Fruit fly (Drosophila melanogaster): Measurements from ENCODE around the gene Dcr-1.

The Dcr-1 gene

dm6 chr3R:22753895-22754774, 13.2 kb upstream of the Dcr-1 start (continued):
- TF ChIP-seq dac (GFP tag; optimal IDR thresholded peaks at IDR 0.05) (peak; percentile 10), Eip78C (GFP tag) (peak; percentile 78), esn (GFP tag; optimal IDR thresholded peaks at IDR 0.05) (peak; percentile 14), svp (GFP tag) (peak; percentile 68), eg (GFP tag; IDR thresholded peaks at IDR 0.05) (peak; percentile 56; the same call in 2 of the 3 replicates), CG32006 (GFP tag; optimal IDR thresholded peaks at IDR 0.05) (peak; percentile 77), Sox14 (GFP tag; optimal IDR thresholded peaks at IDR 0.05) (no peak), CG10631 (GFP tag; optimal IDR thresholded peaks at IDR 0.05) (peak; percentile 23), Gug (GFP tag; IDR thresholded peaks at IDR 0.05) (0 out of 2 replicates have a peak, but pooled peaks have one; percentile 22), Blimp-1 (GFP tag; optimal IDR thresholded peaks at IDR 0.05) (no peak)

- TF ChIP-seq CG6854 (GFP tag; optimal IDR thresholded peaks at IDR 0.05) (no peak), Eip75B (GFP tag; optimal IDR thresholded peaks at IDR 0.05) (no peak), CG11902 (GFP tag; optimal IDR thresholded peaks at IDR 0.05) (no peak), fkh (GFP tag; optimal IDR thresholded peaks at IDR 0.05) (peak; percentile 71), CG6276 (GFP tag; optimal IDR thresholded peaks at IDR 0.05) (no peak), ss (GFP tag; optimal IDR thresholded peaks at IDR 0.05) (peak in 1 of 2 experiments; percentile 38), acj6 (GFP tag; optimal IDR thresholded peaks at IDR 0.05) (no peak), dsx (GFP tag; optimal IDR thresholded peaks at IDR 0.05; ENCODE audit: poor library complexity, severe bottlenecking) (no peak), CG8632 (GFP tag; optimal IDR thresholded peaks at IDR 0.05) (no peak)
Observed at dm6 chr3R:22753600-22753894, 12.7 kb upstream of the Dcr-1 start.

dm6 chr3R:22752929-22753328, 12.0 kb upstream of the Dcr-1 start:
- no peak for TF ChIP-seq Hr38 (GFP tag; optimal IDR thresholded peaks at IDR 0.05)
- no peak for TF ChIP-seq dsx (GFP tag; optimal IDR thresholded peaks at IDR 0.05; ENCODE audit: poor library complexity, severe bottlenecking)
- no peak for TF ChIP-seq Gug (GFP tag; IDR thresholded peaks at IDR 0.05)
- TF ChIP-seq net (GFP tag; optimal IDR thresholded peaks at IDR 0.05): no peak
- TF ChIP-seq CG7368 (GFP tag; optimal IDR thresholded peaks at IDR 0.05): no peak
- TF ChIP-seq fd85E (GFP tag; optimal IDR thresholded peaks at IDR 0.05): no peak
- TF ChIP-seq svp (GFP tag): peak; percentile 35
- no peak for TF ChIP-seq CG9139 (GFP tag; optimal IDR thresholded peaks at IDR 0.05)
- 0 out of 3 replicates have a peak, but pooled peaks have one; percentile 12 for TF ChIP-seq eg (GFP tag; IDR thresholded peaks at IDR 0.05)
- TF ChIP-seq CG6808 (GFP tag; optimal IDR thresholded peaks at IDR 0.05): no peak
- no peak for TF ChIP-seq fkh (GFP tag; optimal IDR thresholded peaks at IDR 0.05)
- no peak for TF ChIP-seq CG10669 (GFP tag; optimal IDR thresholded peaks at IDR 0.05)
- TF ChIP-seq Lpt (GFP tag; optimal IDR thresholded peaks at IDR 0.05): no peak
- no peak for TF ChIP-seq pdm3 (GFP tag; optimal IDR thresholded peaks at IDR 0.05)
- TF ChIP-seq ss (GFP tag; optimal IDR thresholded peaks at IDR 0.05): no peak
- no peak for TF ChIP-seq CG15336 (GFP tag; IDR thresholded peaks at IDR 0.05)
- no peak for TF ChIP-seq CG11902 (GFP tag; optimal IDR thresholded peaks at IDR 0.05)
- TF ChIP-seq CG34406 (GFP tag; optimal IDR thresholded peaks at IDR 0.05): no peak
- TF ChIP-seq CG16779 (tag; optimal IDR thresholded peaks at IDR 0.05): no peak
- no peak for TF ChIP-seq Blimp-1 (GFP tag; optimal IDR thresholded peaks at IDR 0.05)
- no peak for TF ChIP-seq Sox14 (GFP tag; optimal IDR thresholded peaks at IDR 0.05)
- TF ChIP-seq topi (GFP tag; optimal IDR thresholded peaks at IDR 0.05): no peak
- peak; percentile 21 for TF ChIP-seq Eip78C (GFP tag)

dm6 chr3R:22751698-22752097, 10.8 kb upstream of the Dcr-1 start:
- TF ChIP-seq svp (GFP tag) (peak; percentile 69), pdm3 (GFP tag; optimal IDR thresholded peaks at IDR 0.05) (no peak)

dm6 chr3R:22751111-22751510, 10.2 kb upstream of the Dcr-1 start:
- TF ChIP-seq CG11762 (GFP tag; optimal IDR thresholded peaks at IDR 0.05; ENCODE audit: insufficient read depth): peak; percentile 42
- TF ChIP-seq CG31627 (GFP tag; optimal IDR thresholded peaks at IDR 0.05): peak; percentile 24
- TF ChIP-seq CG10669 (GFP tag; optimal IDR thresholded peaks at IDR 0.05): peak; percentile 27
- peak; percentile 17 for TF ChIP-seq Sox14 (GFP tag; optimal IDR thresholded peaks at IDR 0.05)
- no peak for TF ChIP-seq CG6276 (GFP tag; optimal IDR thresholded peaks at IDR 0.05)
- TF ChIP-seq Blimp-1 (GFP tag; optimal IDR thresholded peaks at IDR 0.05): no peak
- peak; percentile 53; the same call in 2 of the 3 replicates for TF ChIP-seq CG8119 (GFP tag; IDR thresholded peaks at IDR 0.05)
- TF ChIP-seq Hr39 (GFP tag; optimal IDR thresholded peaks at IDR 0.05): peak; percentile 29
- peak; percentile 42 for TF ChIP-seq CG7368 (GFP tag; optimal IDR thresholded peaks at IDR 0.05)
- TF ChIP-seq Sox15 (GFP tag; optimal IDR thresholded peaks at IDR 0.05): no peak
- peak; percentile 64 for TF ChIP-seq Hr4 (GFP tag; optimal IDR thresholded peaks at IDR 0.05)
- no peak for TF ChIP-seq fd85E (GFP tag; optimal IDR thresholded peaks at IDR 0.05)
- no peak for TF ChIP-seq CG8632 (GFP tag; optimal IDR thresholded peaks at IDR 0.05)
- peak; percentile 62; the same call in 2 of the 3 replicates for TF ChIP-seq eg (GFP tag; IDR thresholded peaks at IDR 0.05)
- TF ChIP-seq Gug (GFP tag; IDR thresholded peaks at IDR 0.05): peak; percentile 47; the same call in 1 of the 2 replicates
- no peak for TF ChIP-seq CG6854 (GFP tag; optimal IDR thresholded peaks at IDR 0.05)
- TF ChIP-seq net (GFP tag; optimal IDR thresholded peaks at IDR 0.05): no peak
- peak; percentile 29 for TF ChIP-seq CG6792 (GFP tag; optimal IDR thresholded peaks at IDR 0.05)
- TF ChIP-seq Hr38 (GFP tag; optimal IDR thresholded peaks at IDR 0.05): no peak
- TF ChIP-seq achi (GFP tag; optimal IDR thresholded peaks at IDR 0.05): peak; percentile 15
- peak; percentile 40 for TF ChIP-seq acj6 (GFP tag; optimal IDR thresholded peaks at IDR 0.05)

Data from whole organism, prepupa.